Worm (Caenorhabditis elegans) whole organism, L2 larva: ENCODE measurements around the gene K08F4.3.

ENCODE experiments used
- C34F6.9 ChIP-seq: fragments of 150-350 bp; optimal IDR thresholded peaks from 2 replicates; lab custom pipeline; 2014; ENCODE audit warnings: missing biosample characterization, missing genetic modification characterization
- F13H6.1 ChIP-seq: sonication (generic microtip); optimal IDR thresholded peaks from 2 replicates; lab custom pipeline; 2016; ENCODE audit warnings: missing genetic modification characterization, missing compliant biosample characterization
- R02D3.7 ChIP-seq: fragments of 150-350 bp; optimal IDR thresholded peaks from 2 replicates; lab custom pipeline; 2014; ENCODE audit warnings: missing biosample characterization, missing genetic modification characterization
- aly-2 ChIP-seq: fragments of 150-350 bp; optimal IDR thresholded peaks from 2 replicates; lab custom pipeline; 2014; ENCODE audit warnings: missing biosample characterization, missing genetic modification characterization
- blmp-1 ChIP-seq: sonication (generic microtip); optimal IDR thresholded peaks from 2 replicates; lab custom pipeline; 2017; ENCODE audit warnings: missing genetic modification characterization, mild to moderate bottlenecking, missing compliant biosample characterization, antibody characterized with exemption, moderate library complexity; ENCODE audit not compliant: insufficient read depth
- ceh-16 ChIP-seq: fragments of 150-350 bp; optimal IDR thresholded peaks from 2 replicates; lab custom pipeline; 2014; ENCODE audit warnings: missing biosample characterization, missing genetic modification characterization
- ceh-82 ChIP-seq: fragments of 150-350 bp; optimal IDR thresholded peaks from 2 replicates; lab custom pipeline; 2014; ENCODE audit warnings: missing biosample characterization, missing genetic modification characterization
- egl-27 ChIP-seq: sonication (generic microtip); optimal IDR thresholded peaks from 3 replicates; lab custom pipeline; 2017; ENCODE audit warnings: missing biosample characterization, missing genetic modification reagents, missing genetic modification characterization
- elt-1 ChIP-seq: fragments of 150-350 bp; optimal IDR thresholded peaks from 2 replicates; lab custom pipeline; 2014; ENCODE audit warnings: missing biosample characterization, missing genetic modification characterization
- elt-3 ChIP-seq: sonication (generic microtip); optimal IDR thresholded peaks from 2 replicates; lab custom pipeline; 2017; ENCODE audit warnings: missing biosample characterization, missing genetic modification characterization
- fos-1 ChIP-seq: fragments of 150-350 bp; optimal IDR thresholded peaks from 2 replicates; lab custom pipeline; 2014; ENCODE audit warnings: missing biosample characterization, missing genetic modification characterization
- gmeb-1 ChIP-seq: fragments of 150-350 bp; optimal IDR thresholded peaks from 2 replicates; lab custom pipeline; 2014; ENCODE audit warnings: missing biosample characterization, missing genetic modification characterization
- lsy-2 ChIP-seq, 2 experiments: fragments of 150-350 bp in 1 of 2; sonication (generic microtip) in 1 of 2; optimal IDR thresholded peaks; 2 replicates each; lab custom pipeline; 2014 to 2017; ENCODE audit warnings: missing biosample characterization in 2 of 2, missing genetic modification characterization in 2 of 2
- mab-5 ChIP-seq: fragments of 150-350 bp; optimal IDR thresholded peaks from 2 replicates; lab custom pipeline; 2014; ENCODE audit warnings: missing biosample characterization, missing genetic modification characterization
- mbf-1 ChIP-seq: sonication (generic microtip); optimal IDR thresholded peaks from 2 replicates; lab custom pipeline; 2017; ENCODE audit warnings: missing biosample characterization, missing genetic modification characterization
- mdl-1 ChIP-seq, 2 experiments: fragments of 150-350 bp in 1 of 2; sonication (generic microtip) in 1 of 2; optimal IDR thresholded peaks; 2 replicates each; lab custom pipeline; 2017; ENCODE audit warnings: missing biosample characterization in 2 of 2, missing genetic modification characterization in 2 of 2
- nhr-10 ChIP-seq: sonication (generic microtip); optimal IDR thresholded peaks from 2 replicates; lab custom pipeline; 2017; ENCODE audit warnings: missing biosample characterization, missing genetic modification characterization
- nhr-12 ChIP-seq: fragments of 150-350 bp; optimal IDR thresholded peaks from 2 replicates; lab custom pipeline; 2014; ENCODE audit warnings: missing biosample characterization, missing genetic modification characterization
- nhr-129 ChIP-seq: fragments of 150-350 bp; optimal IDR thresholded peaks from 2 replicates; lab custom pipeline; 2014; ENCODE audit warnings: missing biosample characterization, missing genetic modification characterization
- nhr-21 ChIP-seq: fragments of 150-350 bp; optimal IDR thresholded peaks from 2 replicates; lab custom pipeline; 2014; ENCODE audit warnings: missing biosample characterization, missing genetic modification characterization
- nhr-23 ChIP-seq: fragments of 150-350 bp; optimal IDR thresholded peaks from 2 replicates; lab custom pipeline; 2014; ENCODE audit warnings: missing biosample characterization, missing genetic modification reagents, missing genetic modification characterization
- nhr-237 ChIP-seq: fragments of 150-350 bp; optimal IDR thresholded peaks from 2 replicates; lab custom pipeline; 2014; ENCODE audit warnings: missing biosample characterization, missing genetic modification characterization
- nhr-25 ChIP-seq: fragments of 150-350 bp; sonication (generic microtip); optimal IDR thresholded peaks from 3 replicates; lab custom pipeline; 2014; ENCODE audit warnings: missing biosample characterization, missing genetic modification characterization
- nhr-6 ChIP-seq: fragments of 150-350 bp; optimal IDR thresholded peaks from 2 replicates; lab custom pipeline; 2014; ENCODE audit warnings: missing biosample characterization, missing genetic modification characterization
- nhr-77 ChIP-seq: fragments of 150-350 bp; optimal IDR thresholded peaks from 2 replicates; lab custom pipeline; 2014; ENCODE audit warnings: missing biosample characterization, missing genetic modification characterization
- skn-1 ChIP-seq: sonication (generic microtip); optimal IDR thresholded peaks from 2 replicates; lab custom pipeline; 2017; ENCODE audit warnings: missing biosample characterization, missing genetic modification characterization
- sma-3 ChIP-seq: sonication (generic microtip); optimal IDR thresholded peaks from 2 replicates; lab custom pipeline; 2016; ENCODE audit warnings: missing genetic modification reagents, missing genetic modification characterization, missing compliant biosample characterization
- sma-9 ChIP-seq, 2 experiments: fragments of 150-350 bp in 1 of 2; sonication (generic microtip) in 1 of 2; optimal IDR thresholded peaks; 2 replicates each; lab custom pipeline; 2014 to 2016; ENCODE audit warnings: missing genetic modification characterization in 2 of 2, mild to moderate bottlenecking in 1 of 2, missing biosample characterization in 1 of 2, missing compliant biosample characterization in 1 of 2, missing genetic modification reagents in 1 of 2, moderate library complexity in 1 of 2
- unc-39 ChIP-seq: fragments of 150-350 bp; optimal IDR thresholded peaks from 2 replicates; lab custom pipeline; 2014; ENCODE audit warnings: missing biosample characterization, missing genetic modification characterization
- unc-55 ChIP-seq: fragments of 150-350 bp; sonication (generic microtip); optimal IDR thresholded peaks from 3 replicates; lab custom pipeline; 2014; ENCODE audit warnings: missing biosample characterization, missing genetic modification reagents, missing genetic modification characterization
- unc-62 ChIP-seq: fragments of 150-350 bp; optimal IDR thresholded peaks from 2 replicates; lab custom pipeline; 2014; ENCODE audit warnings: missing biosample characterization, missing genetic modification reagents, missing genetic modification characterization
- zag-1 ChIP-seq: fragments of 150-350 bp; optimal IDR thresholded peaks from 2 replicates; lab custom pipeline; 2014; ENCODE audit warnings: missing biosample characterization, missing genetic modification characterization
- ztf-11 ChIP-seq: sonication (generic microtip); optimal IDR thresholded peaks from 2 replicates; lab custom pipeline; 2017; ENCODE audit warnings: missing biosample characterization, missing genetic modification characterization
- ztf-4 ChIP-seq: fragments of 150-350 bp; optimal IDR thresholded peaks from 2 replicates; lab custom pipeline; 2014; ENCODE audit warnings: missing biosample characterization, missing genetic modification characterization

Gene K08F4.3

DNA sequence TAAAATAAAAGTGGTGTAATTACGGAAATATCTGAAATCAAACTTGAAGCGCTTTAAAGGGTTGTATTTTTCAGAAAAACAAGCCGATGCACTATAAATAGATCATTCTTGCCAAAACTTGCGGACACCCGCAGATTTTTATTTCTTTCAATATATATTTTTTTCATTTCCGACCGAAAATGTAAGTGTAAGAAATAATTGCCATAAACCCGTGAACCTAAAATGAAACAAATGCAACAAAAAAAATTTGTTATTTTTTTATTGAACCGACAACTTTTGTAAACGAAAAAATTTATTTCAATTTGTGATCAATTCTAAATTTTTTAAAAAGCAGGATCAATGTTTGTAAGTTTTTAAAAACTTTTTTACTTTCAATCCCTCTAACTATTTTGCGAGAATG lies 48.2 kb upstream of the K08F4.3 start, which contains the start of gene W01B6.6:
Gene W01B6.6, plus strand, starts transcription at position 301 of the 400 bp plus-strand sequence.
- TF ChIP-seq F13H6.1 (tag; lab: Kevin White, UChicago), result no peak

- no peak for TF ChIP-seq nhr-23 (tag; lab: Kevin White, UChicago)
- TF ChIP-seq ztf-11 (tag; lab: Kevin White, UChicago), result no peak
- TF ChIP-seq mab-5, result no peak
- no peak for TF ChIP-seq mdl-1 (tag; optimal IDR thresholded peaks at IDR 0.05; lab: Kevin White, UChicago)
- no peak for TF ChIP-seq unc-39
- no peak for TF ChIP-seq ceh-16 (tag; lab: Kevin White, UChicago)
Observed at ce11 chrIV:10084323-10084959, 44.6 kb upstream of the K08F4.3 start, which contains the start of gene W01B6.8. Gene W01B6.8, minus strand, starts transcription at chrIV:10084373.

DNA sequence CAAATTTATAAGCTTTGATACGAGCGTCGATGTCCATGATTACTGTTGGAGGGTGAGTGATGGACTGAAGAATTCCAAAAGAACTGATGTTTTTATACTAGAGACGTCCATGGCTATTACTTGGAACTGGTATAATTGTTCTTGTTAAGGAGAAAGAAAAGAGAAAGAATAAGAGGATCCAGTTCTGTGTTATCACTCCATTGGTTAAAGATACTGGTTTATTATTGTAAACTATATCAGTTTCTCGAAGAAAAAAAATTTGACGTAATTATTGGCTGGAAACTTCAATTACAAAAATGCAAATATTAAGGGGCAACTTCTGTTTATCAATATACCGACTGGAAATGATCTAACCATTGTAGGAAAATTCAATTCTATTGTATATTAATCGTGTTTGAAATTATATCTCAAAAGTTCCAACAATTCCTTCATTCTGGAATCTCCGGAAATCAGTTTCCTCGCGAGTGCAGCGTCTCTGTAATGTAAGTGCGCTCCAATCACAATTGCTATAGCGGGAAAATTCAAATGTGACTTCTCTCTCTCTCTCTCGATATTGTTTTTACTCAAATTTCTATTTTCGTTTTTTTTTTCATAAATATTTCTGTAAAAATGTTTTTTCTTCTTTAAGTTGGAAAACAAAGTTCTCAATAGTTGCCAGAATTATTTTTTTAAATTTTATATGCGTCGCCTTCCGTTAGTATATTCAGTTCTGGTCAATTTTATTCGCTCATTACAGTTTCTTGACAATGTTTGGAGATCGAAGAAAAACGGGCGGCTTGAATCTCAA lies 43.5 kb upstream of the K08F4.3 start, which contains the start of the genes col-2 and ndc-80:
Gene col-2, minus strand, starts transcription at position 51 of the 787 bp plus-strand sequence.
Gene ndc-80, plus strand, starts transcription at position 737 of the 787 bp plus-strand sequence.
- TF ChIP-seq gmeb-1 (tag; lab: Kevin White, UChicago) (peak; percentile 82), sma-9 (GFP tag; optimal IDR thresholded peaks at IDR 0.05; lab: Kevin White, UChicago) (peak; percentile 71), sma-9 (tag; optimal IDR thresholded peaks at IDR 0.05; lab: Kevin White, UChicago) (no peak), sma-3 (GFP tag; lab: Kevin White, UChicago) (peak; percentile 69), zag-1 (tag; lab: Kevin White, UChicago) (no peak), fos-1 (tag; lab: Kevin White, UChicago) (no peak), F13H6.1 (tag; lab: Kevin White, UChicago) (no peak), R02D3.7 (tag; lab: Kevin White, UChicago) (no peak), nhr-23 (tag; lab: Kevin White, UChicago) (no peak), unc-55 (GFP tag; lab: Kevin White, UChicago) (no peak), egl-27 (tag; lab: Kevin White, UChicago) (peak; percentile 0), unc-62 (GFP tag; lab: Kevin White, UChicago) (no peak), nhr-129 (tag; lab: Kevin White, UChicago) (peak; percentile 84), elt-3 (tag; lab: Kevin White, UChicago) (no peak), C34F6.9 (peak; percentile 89), nhr-12 (tag; lab: Kevin White, UChicago) (no peak), mab-5 (peak; percentile 26), unc-39 (no peak), lsy-2 (tag; optimal IDR thresholded peaks at IDR 0.05; lab: Kevin White, UChicago) (peak in 1 of 2 experiments; percentile 85), blmp-1 (tag; lab: Kevin White, UChicago) (peak; percentile 15), nhr-21 (tag; lab: Kevin White, UChicago) (peak; percentile 13), nhr-77 (peak; percentile 5)

DNA sequence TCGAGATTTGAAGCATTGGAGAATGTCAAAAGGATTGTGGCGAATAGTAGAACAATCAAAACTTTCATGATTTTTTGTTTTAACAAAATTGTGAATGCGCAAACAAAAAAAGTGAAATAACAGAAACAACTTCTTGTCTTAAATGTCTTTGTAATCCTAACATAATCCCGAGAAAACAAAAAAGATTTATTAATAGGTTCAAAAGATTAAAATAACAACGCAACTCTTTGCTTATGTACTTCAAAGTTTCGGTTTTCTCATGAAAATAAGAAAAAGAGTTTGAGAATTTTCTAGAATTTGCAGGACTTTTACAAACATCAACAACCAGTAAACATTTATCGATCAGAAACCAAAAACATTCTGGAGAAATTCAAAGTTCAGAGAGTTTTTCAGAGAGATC lies 39.3 kb upstream of the K08F4.3 start, which contains the start of gene ttr-39:
Gene ttr-39, minus strand, starts transcription at position 101 of the 400 bp plus-strand sequence.
- no peak for TF ChIP-seq elt-1
- TF ChIP-seq elt-3 (tag; lab: Kevin White, UChicago), result no peak
- TF ChIP-seq fos-1 (tag; lab: Kevin White, UChicago), result no peak
- TF ChIP-seq nhr-25 (tag; lab: Kevin White, UChicago), result no peak
- TF ChIP-seq ceh-82, result no peak
- no peak for TF ChIP-seq nhr-237 (tag; lab: Kevin White, UChicago)
- TF ChIP-seq F13H6.1 (tag; lab: Kevin White, UChicago), result no peak
- TF ChIP-seq skn-1, result no peak
- no peak for TF ChIP-seq lsy-2 (tag; optimal IDR thresholded peaks at IDR 0.05; lab: Kevin White, UChicago)
- TF ChIP-seq nhr-6, result no peak
- no peak for TF ChIP-seq unc-62 (GFP tag; lab: Kevin White, UChicago)
- TF ChIP-seq unc-39, result no peak
- TF ChIP-seq egl-27 (tag; lab: Kevin White, UChicago), result no peak
- no peak for TF ChIP-seq blmp-1 (tag; lab: Kevin White, UChicago)
- TF ChIP-seq aly-2 (tag; lab: Kevin White, UChicago), result no peak
- TF ChIP-seq nhr-12 (tag; lab: Kevin White, UChicago), result no peak
- no peak for TF ChIP-seq mbf-1
- TF ChIP-seq ztf-4 (tag; lab: Kevin White, UChicago), result no peak
- no peak for TF ChIP-seq nhr-10
